Fruit fly (Drosophila melanogaster) whole organism, embryonic: Measurements from ENCODE around the gene Gycalpha99B.

Experiments used
- Adf1 ChIP-seq: fragments of 200-800 bp; sonication (Bioruptor generic); IDR thresholded peaks from 2 replicates; pipeline ENCODE4 v1.3.6; 2022; ENCODE audit warnings: missing biosample characterization, missing genetic modification characterization
- Bteb2 ChIP-seq: fragments of 200-800 bp; sonication (Bioruptor generic); optimal IDR thresholded peaks from 2 replicates; lab custom pipeline; 2016; ENCODE audit warnings: missing biosample characterization, missing genetic modification characterization
- CG11560 ChIP-seq: fragments of 200-800 bp; sonication (Bioruptor generic); IDR thresholded peaks from 3 replicates; pipeline ENCODE4 v1.3.6; 2022; ENCODE audit warnings: missing biosample characterization, missing genetic modification characterization
- CG11696 ChIP-seq: fragments of 200-800 bp; sonication (Bioruptor generic); IDR thresholded peaks from 2 replicates; pipeline ENCODE4 v1.3.6; 2022; ENCODE audit warnings: missing biosample characterization, missing genetic modification characterization
- CG13287 ChIP-seq: fragments of 200-800 bp; sonication (Bioruptor generic); IDR thresholded peaks from 2 replicates; pipeline ENCODE4 v1.3.6; 2022; ENCODE audit warnings: missing biosample characterization, missing genetic modification characterization; ENCODE audit not compliant: partially characterized antibody
- CG13296 ChIP-seq: fragments of 200-800 bp; sonication (Bioruptor generic); optimal IDR thresholded peaks from 3 replicates; lab custom pipeline; 2018; ENCODE audit warnings: missing biosample characterization, mild to moderate bottlenecking, missing genetic modification characterization
- CG14965 ChIP-seq: fragments of 200-800 bp; sonication (Bioruptor generic); optimal IDR thresholded peaks from 2 replicates; lab custom pipeline; 2016; ENCODE audit warnings: missing biosample characterization, missing genetic modification characterization, borderline replicate concordance
- CG1602 ChIP-seq: fragments of 200-800 bp; sonication (Bioruptor generic); optimal IDR thresholded peaks from 3 replicates; lab custom pipeline; 2016; ENCODE audit warnings: missing biosample characterization, missing genetic modification characterization
- CG30403 ChIP-seq: fragments of 200-800 bp; sonication (Bioruptor generic); optimal IDR thresholded peaks from 3 replicates; lab custom pipeline; 2016; ENCODE audit warnings: missing biosample characterization, missing genetic modification characterization
- CG4617 ChIP-seq: fragments of 200-800 bp; sonication (Bioruptor generic); optimal IDR thresholded peaks from 3 replicates; lab custom pipeline; 2016; ENCODE audit warnings: missing biosample characterization, missing genetic modification characterization, borderline replicate concordance
- CG7786 ChIP-seq: fragments of 200-800 bp; sonication (Bioruptor generic); optimal IDR thresholded peaks from 2 replicates; lab custom pipeline; 2016; ENCODE audit warnings: missing biosample characterization, missing genetic modification characterization
- CG8281 ChIP-seq: fragments of 200-800 bp; sonication (Bioruptor generic); optimal IDR thresholded peaks from 2 replicates; lab custom pipeline; 2018; ENCODE audit warnings: missing biosample characterization, mild to moderate bottlenecking, missing genetic modification characterization, moderate library complexity
- CG8478 ChIP-seq: fragments of >200 bp; optimal IDR thresholded peaks from 2 replicates; lab custom pipeline; 2018
- CG9437 ChIP-seq: fragments of 200-800 bp; sonication (Bioruptor generic); optimal IDR thresholded peaks from 2 replicates; lab custom pipeline; 2018; ENCODE audit warnings: missing biosample characterization, mild to moderate bottlenecking, missing genetic modification characterization
- CoRest ChIP-seq: fragments of 200-800 bp; sonication (Bioruptor generic); optimal IDR thresholded peaks from 3 replicates; lab custom pipeline; 2018; ENCODE audit warnings: missing biosample characterization, mild to moderate bottlenecking, missing genetic modification characterization, moderate library complexity
- Dad ChIP-seq: fragments of 200-800 bp; sonication (Bioruptor generic); optimal IDR thresholded peaks from 3 replicates; lab custom pipeline; 2016; ENCODE audit warnings: missing biosample characterization, missing genetic modification characterization
- Deaf1 ChIP-seq: fragments of 200-800 bp; optimal IDR thresholded peaks from 3 replicates; lab custom pipeline; 2019; ENCODE audit warnings: missing biosample characterization, mild to moderate bottlenecking, missing genetic modification characterization, moderate library complexity
- Dip3 ChIP-seq: fragments of 200-800 bp; sonication (Bioruptor generic); optimal IDR thresholded peaks from 3 replicates; lab custom pipeline; 2016; ENCODE audit warnings: missing biosample characterization, missing genetic modification characterization
- Eip74EF ChIP-seq, 2 experiments: fragments of 200-800 bp in 1 of 2; fragments of >200 bp in 1 of 2; sonication (Bioruptor generic) in 1 of 2; optimal IDR thresholded peaks; 2 replicates each; lab custom pipeline; 2017 to 2019; ENCODE audit warnings: missing biosample characterization in 2 of 2, missing genetic modification characterization in 2 of 2, mild to moderate bottlenecking in 1 of 2, moderate library complexity in 1 of 2
- HHEX ChIP-seq: fragments of 200-800 bp; sonication (Bioruptor generic); optimal IDR thresholded peaks from 3 replicates; lab custom pipeline; 2017; ENCODE audit warnings: missing biosample characterization, mild to moderate bottlenecking, missing genetic modification characterization, missing genetic modification reagents
- HmgD ChIP-seq: fragments of 200-800 bp; sonication (Bioruptor generic); optimal IDR thresholded peaks from 3 replicates; lab custom pipeline; 2016; ENCODE audit warnings: missing biosample characterization, missing genetic modification characterization
- Hr78 ChIP-seq, 2 experiments: fragments of 200-800 bp in 1 of 2; fragments of >200 bp in 1 of 2; sonication (Bioruptor generic) in 1 of 2; optimal IDR thresholded peaks; 2 replicates each; lab custom pipeline; 2017 to 2019; ENCODE audit warnings: missing biosample characterization in 2 of 2, missing genetic modification characterization in 2 of 2, mild to moderate bottlenecking in 1 of 2, moderate library complexity in 1 of 2
- Kr ChIP-seq: fragments of 200-800 bp; sonication (Bioruptor generic); optimal IDR thresholded peaks from 2 replicates; lab custom pipeline; 2017; ENCODE audit warnings: missing biosample characterization, mild to moderate bottlenecking, missing genetic modification characterization
- Med ChIP-seq: fragments of 200-800 bp; sonication (Bioruptor generic); peaks from one replicate; lab custom pipeline; 2016; ENCODE audit warnings: missing biosample characterization, missing genetic modification characterization, mild to moderate bottlenecking, inconsistent platforms, moderate library complexity
- Rx ChIP-seq: fragments of 200-800 bp; sonication (Bioruptor generic); IDR thresholded peaks from 2 replicates; pipeline ENCODE4 v1.3.6; 2022; ENCODE audit warnings: missing biosample characterization, missing genetic modification characterization
- Scr ChIP-seq: fragments of 200-800 bp; sonication (Bioruptor generic); IDR thresholded peaks from 2 replicates; pipeline ENCODE4 v1.3.6; 2022; ENCODE audit warnings: missing biosample characterization, missing genetic modification characterization; ENCODE audit not compliant: partially characterized antibody
- Sry-δ ChIP-seq: fragments of 200-800 bp; sonication (Bioruptor generic); optimal IDR thresholded peaks from 2 replicates; lab custom pipeline; 2016; ENCODE audit warnings: missing biosample characterization, missing genetic modification characterization
- Stat92E ChIP-seq, 3 experiments: fragments of >200 bp in 2 of 3; fragments of 200-800 bp in 1 of 3; sonication (Bioruptor generic) in 1 of 3; optimal IDR thresholded peaks; 2 replicates each; lab custom pipeline; 2017 to 2019; ENCODE audit warnings: missing biosample characterization in 3 of 3, missing genetic modification characterization in 3 of 3, mild to moderate bottlenecking in 1 of 3, moderate library complexity in 1 of 3
- Tbp ChIP-seq: fragments of >200 bp; optimal IDR thresholded peaks from 2 replicates; lab custom pipeline; 2018; ENCODE audit warnings: missing biosample characterization, missing genetic modification characterization
- ac ChIP-seq: fragments of 200-800 bp; sonication (Bioruptor generic); optimal IDR thresholded peaks from 3 replicates; lab custom pipeline; 2017; ENCODE audit warnings: missing biosample characterization, mild to moderate bottlenecking, missing genetic modification characterization
- bcd ChIP-seq: fragments of 200-800 bp; sonication (Bioruptor generic); optimal IDR thresholded peaks from 2 replicates; lab custom pipeline; 2017; ENCODE audit warnings: missing biosample characterization, mild to moderate bottlenecking, missing genetic modification characterization
- btn ChIP-seq: fragments of 200-800 bp; sonication (Bioruptor generic); optimal IDR thresholded peaks from 2 replicates; lab custom pipeline; 2016; ENCODE audit warnings: missing biosample characterization, missing genetic modification characterization
- cas ChIP-seq: fragments of 200-800 bp; sonication (Bioruptor generic); IDR thresholded peaks from 2 replicates; pipeline ENCODE4 v1.3.6; 2022; ENCODE audit warnings: missing biosample characterization, missing genetic modification characterization
- cato ChIP-seq: fragments of 200-800 bp; sonication (Bioruptor generic); optimal IDR thresholded peaks from 2 replicates; lab custom pipeline; 2016; ENCODE audit warnings: missing biosample characterization, missing genetic modification characterization, borderline replicate concordance
- ci ChIP-seq: fragments of 200-800 bp; sonication (Bioruptor generic); IDR thresholded peaks from 3 replicates; pipeline ENCODE4 v1.3.6; 2022; ENCODE audit warnings: missing biosample characterization, missing genetic modification characterization
- crp ChIP-seq, 2 experiments: fragments of 200-800 bp; sonication (Bioruptor generic); optimal IDR thresholded peaks; 2 replicates in 1 of 2; 3 replicates in 1 of 2; lab custom pipeline; 2017; ENCODE audit warnings: missing biosample characterization in 2 of 2, missing genetic modification characterization in 2 of 2, mild to moderate bottlenecking in 1 of 2, moderate library complexity in 1 of 2
- da ChIP-seq: fragments of 200-800 bp; sonication (Bioruptor generic); optimal IDR thresholded peaks from 2 replicates; lab custom pipeline; 2016; ENCODE audit warnings: missing biosample characterization, missing genetic modification characterization
- danr ChIP-seq: fragments of 200-800 bp; sonication (Bioruptor generic); IDR thresholded peaks from 2 replicates; pipeline ENCODE4 v1.3.6; 2022; ENCODE audit warnings: missing biosample characterization, missing genetic modification characterization
- disco-r ChIP-seq: fragments of 200-800 bp; sonication (Bioruptor generic); optimal IDR thresholded peaks from 2 replicates; lab custom pipeline; 2016; ENCODE audit warnings: missing biosample characterization, missing genetic modification characterization
- esg ChIP-seq: fragments of 200-800 bp; sonication (Bioruptor generic); conservative IDR thresholded peaks from 2 replicates; pipeline ENCODE4 v1.3.6; 2022; ENCODE audit warnings: missing biosample characterization, missing genetic modification characterization
- grau ChIP-seq: fragments of 200-800 bp; optimal IDR thresholded peaks from 3 replicates; lab custom pipeline; 2019; ENCODE audit warnings: missing biosample characterization, mild to moderate bottlenecking, missing genetic modification characterization, moderate library complexity
- ken ChIP-seq: fragments of 200-800 bp; sonication (Bioruptor generic); IDR thresholded peaks from 3 replicates; pipeline ENCODE4 v1.3.6; 2022; ENCODE audit warnings: missing biosample characterization, missing genetic modification characterization
- lov ChIP-seq, 2 experiments: fragments of 200-800 bp in 1 of 2; fragments of >200 bp in 1 of 2; sonication (Bioruptor generic) in 1 of 2; IDR thresholded peaks in 1 of 2; optimal IDR thresholded peaks in 1 of 2; 2 replicates in 1 of 2; 3 replicates in 1 of 2; pipeline versions ENCODE4 v1.3.6 to Lab custom; 2017 to 2022; ENCODE audit warnings: missing biosample characterization in 1 of 2, missing genetic modification characterization in 1 of 2
- org-1 ChIP-seq: fragments of 200-800 bp; sonication (Bioruptor generic); optimal IDR thresholded peaks from 2 replicates; lab custom pipeline; 2017; ENCODE audit warnings: missing biosample characterization, missing genetic modification characterization
- pnt ChIP-seq: fragments of 200-800 bp; sonication (Bioruptor generic); optimal IDR thresholded peaks from 3 replicates; lab custom pipeline; 2016; ENCODE audit warnings: missing biosample characterization, missing genetic modification characterization
- pzg ChIP-seq: fragments of 200-800 bp; sonication (Bioruptor generic); optimal IDR thresholded peaks from 3 replicates; lab custom pipeline; 2018; ENCODE audit warnings: missing biosample characterization, mild to moderate bottlenecking, missing genetic modification characterization, moderate library complexity
- ssp ChIP-seq: fragments of 200-800 bp; sonication (Bioruptor generic); IDR thresholded peaks from 2 replicates; pipeline ENCODE4 v1.3.6; 2022; ENCODE audit warnings: missing biosample characterization, missing genetic modification characterization
- tap ChIP-seq: fragments of 200-800 bp; optimal IDR thresholded peaks from 3 replicates; lab custom pipeline; 2019; ENCODE audit warnings: missing biosample characterization, mild to moderate bottlenecking, missing genetic modification characterization, moderate library complexity
- tgo ChIP-seq: fragments of 200-800 bp; sonication (Bioruptor generic); IDR thresholded peaks from 3 replicates; pipeline ENCODE4 v1.3.6; 2022; ENCODE audit warnings: missing biosample characterization, missing genetic modification characterization
- usp ChIP-seq: fragments of >200 bp; optimal IDR thresholded peaks from 2 replicates; lab custom pipeline; 2017; ENCODE audit warnings: missing biosample characterization, missing genetic modification characterization

Gene Gycalpha99B

dm6 chr3R:29675333-29675732 is 7.0 kb upstream of the Gycalpha99B start, which contains the start of the genes Bub3 and Cap-D2 (continued):
- peak; percentile 77 for TF ChIP-seq CG30403 (GFP tag; lab: Kevin White, UChicago)
- no peak for TF ChIP-seq cas
- TF ChIP-seq usp (GFP tag; lab: Kevin White, UChicago), result no peak
- peak; percentile 57; the same call in 2 of the 3 replicates for TF ChIP-seq tgo
- TF ChIP-seq ssp (GFP tag; lab: Robert Waterston, UW), result 0 out of 2 replicates have a peak, but pooled peaks have one; percentile 25
- TF ChIP-seq bcd, result peak; percentile 67
- TF ChIP-seq da (GFP tag; lab: Kevin White, UChicago), result no peak
- no peak for TF ChIP-seq CG8281 (tag; lab: Kevin White, UChicago)
- TF ChIP-seq CG13296, result no peak
- TF ChIP-seq btn (GFP tag; lab: Kevin White, UChicago), result peak; percentile 78
- no peak for TF ChIP-seq CG11696 (GFP tag; lab: Robert Waterston, UW)
- TF ChIP-seq CG1602, result peak; percentile 74
- peak in 1 of 2 experiments; percentile 30 for TF ChIP-seq crp (GFP tag; optimal IDR thresholded peaks at IDR 0.05; lab: Kevin White, UChicago)
- TF ChIP-seq CG14965 (GFP tag; lab: Kevin White, UChicago), result no peak
- no peak for TF ChIP-seq disco-r (GFP tag; lab: Kevin White, UChicago)
- 0 out of 2 replicates have a peak, but pooled peaks have one; percentile 12 for TF ChIP-seq danr (GFP tag; lab: Robert Waterston, UW)
- TF ChIP-seq CG7786, result peak; percentile 58
- TF ChIP-seq pnt, result peak; percentile 67
- TF ChIP-seq lov (optimal IDR thresholded peaks at IDR 0.05; lab: Kevin White, UChicago), result no peak
- TF ChIP-seq lov (GFP tag; IDR thresholded peaks at IDR 0.05; lab: Robert Waterston, UW), result 0 out of 3 replicates have a peak, but pooled peaks have one; percentile 43
- TF ChIP-seq org-1 (GFP tag; lab: Kevin White, UChicago), result no peak
- TF ChIP-seq Tbp (GFP tag; lab: Kevin White, UChicago), result no peak
- peak; percentile 92 for TF ChIP-seq CG13287 (GFP tag; lab: Robert Waterston, UW)
- TF ChIP-seq Stat92E (GFP tag; optimal IDR thresholded peaks at IDR 0.05; lab: Kevin White, UChicago), result no peak
- peak; percentile 25; the same call in 1 of the 2 replicates for TF ChIP-seq Adf1
- TF ChIP-seq CG8478 (lab: Kevin White, UChicago), result no peak
- TF ChIP-seq Med (GFP tag; lab: Kevin White, UChicago), result peak; percentile 95
- peak; percentile 67; the same call in 2 of the 3 replicates for TF ChIP-seq ken
- peak; percentile 82 for TF ChIP-seq ci (GFP tag; lab: Robert Waterston, UW)
- peak; percentile 62 for TF ChIP-seq Bteb2 (GFP tag; lab: Kevin White, UChicago)
- TF ChIP-seq Rx (GFP tag; lab: Robert Waterston, UW), result peak; percentile 34; the same call in 1 of the 2 replicates
- no peak for TF ChIP-seq CG11560
- peak; percentile 75 for TF ChIP-seq CoRest
- peak; percentile 53 for TF ChIP-seq HHEX (GFP tag; lab: Kevin White, UChicago)
- TF ChIP-seq CG9437, result peak; percentile 31
- TF ChIP-seq CG4617 (GFP tag; lab: Kevin White, UChicago), result peak; percentile 71
- TF ChIP-seq Dip3 (GFP tag; lab: Kevin White, UChicago), result peak; percentile 72
- no peak for TF ChIP-seq HmgD
- no peak for TF ChIP-seq Deaf1 (tag; lab: Kevin White, UChicago)
- no peak for TF ChIP-seq Eip74EF (GFP tag; optimal IDR thresholded peaks at IDR 0.05; lab: Kevin White, UChicago)
- TF ChIP-seq esg (GFP tag; lab: Robert Waterston, UW), result peak; percentile 70
- TF ChIP-seq cato (GFP tag; lab: Kevin White, UChicago), result peak; percentile 56
- peak; percentile 53 for TF ChIP-seq pzg (GFP tag; lab: Kevin White, UChicago)
- peak; percentile 69 for TF ChIP-seq grau
- peak; percentile 65 for TF ChIP-seq Dad (GFP tag; lab: Kevin White, UChicago)
- no peak for TF ChIP-seq Kr
- peak; percentile 97 for TF ChIP-seq Sry-δ (GFP tag; lab: Kevin White, UChicago)
- TF ChIP-seq ac (GFP tag; lab: Kevin White, UChicago), result no peak
- peak; percentile 43 for TF ChIP-seq tap (tag; lab: Kevin White, UChicago)
- no peak for TF ChIP-seq Hr78 (GFP tag; optimal IDR thresholded peaks at IDR 0.05; lab: Kevin White, UChicago)
- TF ChIP-seq Scr (GFP tag; lab: Robert Waterston, UW), result peak; percentile 88
